Fruit fly (Drosophila melanogaster): ENCODE results near the gene CG43056.

CG43056 gene

dm6 chr2L:4422154-4422553 is 15.4 kb upstream of the CG43056 start (continued):
- TF ChIP-seq Ada2b (GFP tag; IDR thresholded peaks at IDR 0.05): peak; percentile 19; the same call in 1 of the 2 replicates
- peak; percentile 18; the same call in 1 of the 2 replicates for TF ChIP-seq CG32532 (GFP tag; IDR thresholded peaks at IDR 0.05)
- TF ChIP-seq CG18599 (GFP tag; optimal IDR thresholded peaks at IDR 0.05): peak; percentile 49
- no peak for TF ChIP-seq CG17912 (GFP tag; optimal IDR thresholded peaks at IDR 0.05)
- TF ChIP-seq Hmr (GFP tag; optimal IDR thresholded peaks at IDR 0.05): peak; percentile 31
- TF ChIP-seq D19B (GFP tag; optimal IDR thresholded peaks at IDR 0.05): peak; percentile 66
- peak; percentile 34 for TF ChIP-seq CG2120 (GFP tag; optimal IDR thresholded peaks at IDR 0.05)
- peak; percentile 3 for TF ChIP-seq sens (GFP tag)
- 0 out of 3 replicates have a peak, but pooled peaks have one; percentile 16 for TF ChIP-seq dysf (GFP tag; IDR thresholded peaks at IDR 0.05)
- TF ChIP-seq dimm (GFP tag; IDR thresholded peaks at IDR 0.05): peak; percentile 23; the same call in 1 of the 2 replicates

dm6 chr2L:4433608-4434007 is 4.0 kb upstream of the CG43056 start, which contains the start of the genes CG34177 and CG34178:
Gene CG34177 (plus strand): TSS chr2L:4433908.
Gene CG34178 (plus strand): TSS chr2L:4433908.
- TF ChIP-seq CG7786 (GFP tag; optimal IDR thresholded peaks at IDR 0.05) (no peak), CG14667 (GFP tag; IDR thresholded peaks at IDR 0.05) (no peak), CG10147 (GFP tag; optimal IDR thresholded peaks at IDR 0.05) (no peak), Dek (tag; optimal IDR thresholded peaks at IDR 0.05) (no peak), nmo (GFP tag; optimal IDR thresholded peaks at IDR 0.05) (no peak), Opbp (GFP tag; IDR thresholded peaks at IDR 0.05; ENCODE audit: partially characterized antibody) (no peak), gem (tag; optimal IDR thresholded peaks at IDR 0.05) (no peak), Trl (optimal IDR thresholded peaks at IDR 0.05) (no peak), Trl (GFP tag; optimal IDR thresholded peaks at IDR 0.05) (no peak), Gug (GFP tag; IDR thresholded peaks at IDR 0.05) (no peak), Drgx (GFP tag; IDR thresholded peaks at IDR 0.05) (no peak), CG1233 (GFP tag; optimal IDR thresholded peaks at IDR 0.05) (no peak), CG7987 (GFP tag; optimal IDR thresholded peaks at IDR 0.05) (no peak), CG1529 (GFP tag; optimal IDR thresholded peaks at IDR 0.05) (no peak), CG7745 (tag; optimal IDR thresholded peaks at IDR 0.05) (no peak), trh (GFP tag; optimal IDR thresholded peaks at IDR 0.05) (no peak), usp (GFP tag; optimal IDR thresholded peaks at IDR 0.05) (no peak), tin (GFP tag; optimal IDR thresholded peaks at IDR 0.05) (no peak), CG5245 (GFP tag; optimal IDR thresholded peaks at IDR 0.05) (no peak), Max (GFP tag; optimal IDR thresholded peaks at IDR 0.05) (no peak)

dm6 chr2L:4440881-4441737 is 3.5 kb downstream of the CG43056 start, which contains the start of gene CG15431:
Gene CG15431 (minus strand): TSS chr2L:4441282.
- 0 out of 2 replicates have a peak, but pooled peaks have one; percentile 20 for TF ChIP-seq ssp (GFP tag; IDR thresholded peaks at IDR 0.05)
- no peak for TF ChIP-seq CG7963 (GFP tag; IDR thresholded peaks at IDR 0.05; ENCODE audit: partially characterized antibody)
- TF ChIP-seq ac (GFP tag; optimal IDR thresholded peaks at IDR 0.05): no peak
- TF ChIP-seq Bgb (GFP tag; IDR thresholded peaks at IDR 0.05; ENCODE audit: partially characterized antibody): peak; percentile 49; the same call in 1 of the 2 replicates
- no peak for TF ChIP-seq mirr (GFP tag; optimal IDR thresholded peaks at IDR 0.05)
- TF ChIP-seq BEAF-32 (GFP tag; optimal IDR thresholded peaks at IDR 0.05): no peak
- peak; percentile 13 for TF ChIP-seq CG2116 (GFP tag; optimal IDR thresholded peaks at IDR 0.05)
- peak; percentile 25 for TF ChIP-seq fd96Cb (tag; optimal IDR thresholded peaks at IDR 0.05)
- no peak for TF ChIP-seq ap (GFP tag; IDR thresholded peaks at IDR 0.05)
- TF ChIP-seq onecut (GFP tag; IDR thresholded peaks at IDR 0.05): peak; percentile 43
- peak; percentile 67 for TF ChIP-seq ATbp (GFP tag; optimal IDR thresholded peaks at IDR 0.05)
- peak; percentile 17 for TF ChIP-seq run (tag; optimal IDR thresholded peaks at IDR 0.05)
- no peak for TF ChIP-seq yki (optimal IDR thresholded peaks at IDR 0.05)
- no peak for TF ChIP-seq CG10565 (GFP tag; optimal IDR thresholded peaks at IDR 0.05)
- TF ChIP-seq CG3847 (GFP tag; IDR thresholded peaks at IDR 0.05): peak; percentile 39
- TF ChIP-seq Dll (GFP tag; IDR thresholded peaks at IDR 0.05; ENCODE audit: partially characterized antibody): no peak
- TF ChIP-seq CG3726 (GFP tag; IDR thresholded peaks at IDR 0.05): peak; percentile 59; the same call in 1 of the 3 replicates
- TF ChIP-seq CG15269 (tag; optimal IDR thresholded peaks at IDR 0.05): peak; percentile 65
- peak; percentile 42 for TF ChIP-seq gro (GFP tag; optimal IDR thresholded peaks at IDR 0.05)

Measured in whole organism, embryonic.